Worm (Caenorhabditis elegans) whole organism, young adult: ENCODE measurements around the gene ears-2.

Source experiments
- B0019.2 ChIP-seq: fragments of 200-800 bp; sonication (Bioruptor generic); conservative IDR thresholded peaks from 2 replicates; pipeline ENCODE4 v1.3.6; 2022; ENCODE audit warnings: missing genetic modification reagents, missing genetic modification characterization, missing compliant biosample characterization
- B0035.1 ChIP-seq: sonication (generic microtip); optimal IDR thresholded peaks from 2 replicates; lab custom pipeline; 2016; ENCODE audit warnings: missing genetic modification characterization, mild to moderate bottlenecking, missing compliant biosample characterization, missing genotype, missing genetic modification reagents
- B0261.1 ChIP-seq: sonication (generic microtip); optimal IDR thresholded peaks from 2 replicates; lab custom pipeline; 2016; ENCODE audit warnings: mild to moderate bottlenecking, missing genetic modification characterization, moderate library complexity, missing compliant biosample characterization
- B0336.3 ChIP-seq: fragments of 200-800 bp; sonication (Bioruptor generic); IDR thresholded peaks from 2 replicates; pipeline ENCODE4 v1.3.6; 2022; ENCODE audit warnings: missing genetic modification characterization, missing compliant biosample characterization
- C06A6.2 ChIP-seq: fragments of 200-800 bp; sonication (Bioruptor generic); conservative IDR thresholded peaks from 2 replicates; pipeline ENCODE4 v1.3.6; 2022; ENCODE audit warnings: missing genetic modification characterization, missing compliant biosample characterization
- D2030.7 ChIP-seq: fragments of 200-800 bp; sonication (Bioruptor generic); IDR thresholded peaks from 2 replicates; pipeline ENCODE4 v1.3.6; 2022; ENCODE audit warnings: missing genetic modification reagents, missing genetic modification characterization, missing compliant biosample characterization
- F10E7.11 ChIP-seq: sonication (generic microtip); optimal IDR thresholded peaks from 2 replicates; lab custom pipeline; 2017; ENCODE audit warnings: mild to moderate bottlenecking, missing genetic modification characterization, moderate library complexity, missing compliant biosample characterization
- F23B12.7 ChIP-seq: sonication (generic microtip); optimal IDR thresholded peaks from 2 replicates; lab custom pipeline; 2017; ENCODE audit warnings: missing genetic modification characterization, mild to moderate bottlenecking, missing compliant biosample characterization, antibody characterized with exemption, moderate library complexity; ENCODE audit not compliant: insufficient read depth
- F49E8.2 ChIP-seq: sonication (generic microtip); optimal IDR thresholded peaks from 3 replicates; lab custom pipeline; 2017; ENCODE audit warnings: missing genetic modification characterization, mild to moderate bottlenecking, missing compliant biosample characterization, antibody characterized with exemption, moderate library complexity; ENCODE audit not compliant: insufficient read depth
- F55B11.4 ChIP-seq: sonication (generic microtip); optimal IDR thresholded peaks from 2 replicates; lab custom pipeline; 2016; ENCODE audit warnings: missing compliant biosample characterization, missing genetic modification characterization, borderline replicate concordance; ENCODE audit not compliant: insufficient read depth
- F57A8.1 ChIP-seq: fragments of 200-800 bp; sonication (Bioruptor generic); optimal IDR thresholded peaks from 2 replicates; lab custom pipeline; 2018; ENCODE audit warnings: mild to moderate bottlenecking, missing genetic modification characterization, moderate library complexity, missing compliant biosample characterization
- T26A5.8 ChIP-seq: sonication (generic microtip); optimal IDR thresholded peaks from 2 replicates; lab custom pipeline; 2016; ENCODE audit warnings: missing genetic modification characterization, missing compliant biosample characterization
- Y53F4B.3 ChIP-seq: fragments of 200-800 bp; sonication (Bioruptor generic); IDR thresholded peaks from 2 replicates; pipeline ENCODE4 v1.3.6; 2022; ENCODE audit warnings: missing genetic modification reagents, missing genetic modification characterization, missing compliant biosample characterization
- Y95B8A.8 ChIP-seq: fragments of 200-800 bp; sonication (Bioruptor generic); IDR thresholded peaks from 2 replicates; pipeline ENCODE4 v1.3.6; 2022; ENCODE audit warnings: missing genetic modification reagents, missing genetic modification characterization, missing compliant biosample characterization
- akir-1 ChIP-seq: fragments of 200-800 bp; sonication (Bioruptor generic); optimal IDR thresholded peaks from 2 replicates; lab custom pipeline; 2018; ENCODE audit warnings: mild to moderate bottlenecking, missing genetic modification characterization, moderate library complexity, missing compliant biosample characterization
- ama-1 ChIP-seq, 3 experiments: fragments of 150-350 bp in 1 of 3; sonication (generic microtip) in 2 of 3; optimal IDR thresholded peaks; 2 replicates each; lab custom pipeline; 2014 to 2018; ENCODE audit warnings: missing biosample characterization in 2 of 3, missing genetic modification characterization in 2 of 3, missing genetic modification reagents in 2 of 3
- aptf-3 ChIP-seq: fragments of 200-800 bp; sonication (Bioruptor generic); IDR thresholded peaks from 2 replicates; pipeline ENCODE4 v1.3.6; 2022; ENCODE audit warnings: missing genetic modification characterization, missing compliant biosample characterization
- atf-7 ChIP-seq: sonication (generic microtip); optimal IDR thresholded peaks from 2 replicates; lab custom pipeline; 2017; ENCODE audit warnings: mild to moderate bottlenecking, missing genetic modification characterization, missing compliant biosample characterization
- athp-1 ChIP-seq: sonication (generic microtip); optimal IDR thresholded peaks from 2 replicates; lab custom pipeline; 2017; ENCODE audit warnings: mild to moderate bottlenecking, missing genetic modification characterization, missing compliant biosample characterization
- attf-3 ChIP-seq: fragments of 200-800 bp; sonication (Bioruptor generic); conservative IDR thresholded peaks from 2 replicates; pipeline ENCODE4 v1.3.6; 2022; ENCODE audit warnings: missing genetic modification reagents, missing genetic modification characterization, missing compliant biosample characterization
- bed-2 ChIP-seq: fragments of 200-800 bp; sonication (Bioruptor generic); IDR thresholded peaks from 2 replicates; pipeline ENCODE4 v1.3.6; 2022; ENCODE audit warnings: missing genetic modification reagents, missing genetic modification characterization, missing compliant biosample characterization
- die-1 ChIP-seq: sonication (generic microtip); optimal IDR thresholded peaks from 2 replicates; lab custom pipeline; 2016; ENCODE audit warnings: missing genotype, mild to moderate bottlenecking, missing genetic modification characterization, missing compliant biosample characterization
- dpl-1 ChIP-seq: fragments of 150-350 bp; optimal IDR thresholded peaks from 2 replicates; lab custom pipeline; 2014; ENCODE audit warnings: missing biosample characterization, missing genetic modification reagents, missing genetic modification characterization
- egl-44 ChIP-seq: fragments of 200-800 bp; sonication (Bioruptor generic); IDR thresholded peaks from 2 replicates; pipeline ENCODE4 v1.3.6; 2022; ENCODE audit warnings: missing genetic modification reagents, missing genetic modification characterization, missing compliant biosample characterization
- egrh-3 ChIP-seq: fragments of 200-800 bp; sonication (Bioruptor generic); IDR thresholded peaks from 2 replicates; pipeline ENCODE4 v1.3.6; 2022; ENCODE audit warnings: missing genetic modification reagents, missing genetic modification characterization, missing compliant biosample characterization
- ets-4 ChIP-seq: fragments of 200-800 bp; sonication (Bioruptor generic); optimal IDR thresholded peaks from 2 replicates; lab custom pipeline; 2018; ENCODE audit warnings: mild to moderate bottlenecking, missing genetic modification characterization, missing compliant biosample characterization
- him-1 ChIP-seq: sonication (generic microtip); optimal IDR thresholded peaks from 2 replicates; lab custom pipeline; 2016; ENCODE audit warnings: missing genotype, missing genetic modification reagents, missing genetic modification characterization, missing compliant biosample characterization
- hlh-12 ChIP-seq: sonication (generic microtip); optimal IDR thresholded peaks from 2 replicates; lab custom pipeline; 2016; ENCODE audit warnings: missing genetic modification characterization, missing compliant biosample characterization
- hrde-1 ChIP-seq: sonication (generic microtip); optimal IDR thresholded peaks from 2 replicates; lab custom pipeline; 2016; ENCODE audit warnings: missing genetic modification characterization, mild to moderate bottlenecking, missing compliant biosample characterization, moderate library complexity, missing genotype, missing genetic modification reagents, borderline replicate concordance
- lsl-1 ChIP-seq: fragments of 200-800 bp; sonication (Bioruptor generic); optimal IDR thresholded peaks from 2 replicates; lab custom pipeline; 2018; ENCODE audit warnings: mild to moderate bottlenecking, missing genetic modification characterization, moderate library complexity, missing compliant biosample characterization
- lsy-27 ChIP-seq: sonication (generic microtip); optimal IDR thresholded peaks from 2 replicates; lab custom pipeline; 2017; ENCODE audit warnings: missing genetic modification characterization, mild to moderate bottlenecking, missing compliant biosample characterization, antibody characterized with exemption, missing genotype, borderline replicate concordance; ENCODE audit not compliant: insufficient read depth
- madf-3 ChIP-seq: fragments of 200-800 bp; sonication (Bioruptor generic); IDR thresholded peaks from 2 replicates; pipeline ENCODE4 v1.3.6; 2022; ENCODE audit warnings: missing genetic modification reagents, missing genetic modification characterization, missing compliant biosample characterization
- mcd-1 ChIP-seq: fragments of 200-800 bp; sonication (Bioruptor generic); IDR thresholded peaks from 2 replicates; pipeline ENCODE4 v1.3.6; 2022; ENCODE audit warnings: missing genetic modification reagents, missing genetic modification characterization, missing compliant biosample characterization
- mes-4 ChIP-seq: sonication (generic microtip); optimal IDR thresholded peaks from 2 replicates; lab custom pipeline; 2016; ENCODE audit warnings: missing genotype, missing genetic modification characterization, missing compliant biosample characterization
- nfya-1 ChIP-seq: sonication (generic microtip); optimal IDR thresholded peaks from 2 replicates; lab custom pipeline; 2017; ENCODE audit warnings: antibody characterized with exemption, missing compliant biosample characterization, missing genetic modification characterization, borderline replicate concordance; ENCODE audit not compliant: insufficient read depth
- nhr-120 ChIP-seq: fragments of 200-800 bp; sonication (Bioruptor generic); IDR thresholded peaks from 2 replicates; pipeline ENCODE4 v1.3.6; 2022; ENCODE audit warnings: missing genetic modification characterization, missing compliant biosample characterization
- nhr-27 ChIP-seq: fragments of 200-800 bp; sonication (Bioruptor generic); optimal IDR thresholded peaks from 2 replicates; lab custom pipeline; 2018; ENCODE audit warnings: mild to moderate bottlenecking, missing genetic modification characterization, moderate library complexity, missing compliant biosample characterization
- nhr-80 ChIP-seq: sonication (generic microtip); optimal IDR thresholded peaks from 2 replicates; lab custom pipeline; 2016; ENCODE audit warnings: missing genetic modification characterization, missing compliant biosample characterization
- pha-4 ChIP-seq: fragments of 150-350 bp; sonication (generic microtip); optimal IDR thresholded peaks from 2 replicates; lab custom pipeline; 2014; ENCODE audit warnings: missing biosample characterization, missing genetic modification reagents, missing genetic modification characterization
- rec-8 ChIP-seq, 2 experiments: sonication (generic microtip); optimal IDR thresholded peaks; 2 replicates each; lab custom pipeline; 2016; ENCODE audit warnings: mild to moderate bottlenecking in 2 of 2, missing genetic modification characterization in 2 of 2, missing genetic modification reagents in 2 of 2, missing genotype in 2 of 2, missing biosample characterization in 1 of 2, missing compliant biosample characterization in 1 of 2, moderate library complexity in 1 of 2
- snpc-1.1 ChIP-seq: sonication (generic microtip); optimal IDR thresholded peaks from 2 replicates; lab custom pipeline; 2017; ENCODE audit warnings: missing genetic modification characterization, mild to moderate bottlenecking, missing compliant biosample characterization, antibody characterized with exemption, moderate library complexity, missing genotype, missing genetic modification reagents; ENCODE audit not compliant: insufficient read depth
- tbx-9 ChIP-seq: sonication (generic microtip); optimal IDR thresholded peaks from 2 replicates; lab custom pipeline; 2016; ENCODE audit warnings: borderline replicate concordance, missing genetic modification characterization, inconsistent platforms, missing compliant biosample characterization
- xnd-1 ChIP-seq: sonication (generic microtip); optimal IDR thresholded peaks from 2 replicates; lab custom pipeline; 2016; ENCODE audit warnings: missing genotype, missing genetic modification reagents, missing genetic modification characterization, missing compliant biosample characterization
- ztf-22 ChIP-seq: fragments of 200-800 bp; sonication (Bioruptor generic); optimal IDR thresholded peaks from 2 replicates; lab custom pipeline; 2018; ENCODE audit warnings: mild to moderate bottlenecking, missing genetic modification characterization, moderate library complexity, missing compliant biosample characterization
- ztf-28 ChIP-seq: fragments of 200-800 bp; sonication (Bioruptor generic); IDR thresholded peaks from 2 replicates; pipeline ENCODE4 v1.3.6; 2022; ENCODE audit warnings: missing genetic modification reagents, missing genetic modification characterization, missing compliant biosample characterization
- ztf-3 ChIP-seq: fragments of 200-800 bp; sonication (Bioruptor generic); optimal IDR thresholded peaks from 2 replicates; lab custom pipeline; 2018; ENCODE audit warnings: mild to moderate bottlenecking, missing genetic modification characterization, missing compliant biosample characterization

ears-2 gene

DNA sequence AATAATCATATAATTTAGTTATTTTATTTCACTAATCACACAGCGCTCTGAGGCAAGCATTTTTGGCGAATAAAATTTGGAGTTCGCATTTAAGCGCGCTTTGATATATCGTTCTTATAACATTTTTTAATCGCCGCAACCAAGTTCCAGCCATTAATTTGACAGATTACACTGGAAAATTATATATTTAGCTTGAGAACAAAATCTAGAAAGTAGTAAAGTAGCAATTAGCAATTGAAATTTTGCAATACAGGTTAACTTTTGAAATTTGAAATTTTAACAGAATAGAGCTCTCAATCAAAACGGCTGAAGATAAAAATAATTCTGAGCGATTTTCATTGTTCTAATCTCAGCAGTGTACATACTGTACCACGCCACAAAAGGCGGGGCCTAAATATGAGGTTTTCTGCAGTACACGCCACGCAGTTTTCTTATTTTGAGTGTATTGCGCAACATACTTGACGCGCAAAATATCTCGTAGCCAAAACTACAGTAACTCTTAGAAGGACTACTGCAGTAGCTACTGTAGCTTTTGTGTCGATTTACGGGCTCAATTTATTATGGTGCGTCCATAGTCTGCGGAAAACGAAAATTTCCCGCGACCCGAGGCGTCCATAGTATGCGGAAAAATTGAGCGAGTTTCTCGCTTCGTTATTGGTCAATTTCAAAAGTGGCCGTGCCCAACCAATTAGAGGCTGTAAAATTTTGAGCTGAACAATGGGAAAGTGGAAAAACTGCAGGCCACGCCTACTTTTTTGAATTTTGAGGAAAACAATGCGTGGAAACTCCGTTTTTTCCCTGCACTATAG, 37.0 kb upstream of the ears-2 start (continued):
- no peak for TF ChIP-seq ztf-22 (GFP tag; lab: Kevin White, UChicago)
- no peak for TF ChIP-seq lsy-27 (tag; lab: Kevin White, UChicago)
- no peak for TF ChIP-seq nhr-27 (tag; lab: Kevin White, UChicago)
- no peak for TF ChIP-seq F23B12.7
- no peak for TF ChIP-seq B0336.3 (GFP tag; lab: Robert Waterston, UW)
- TF ChIP-seq egrh-3 (GFP tag; lab: Robert Waterston, UW), result no peak
- TF ChIP-seq him-1 (tag; lab: Kevin White, UChicago), result no peak
- no peak for TF ChIP-seq die-1 (tag; lab: Kevin White, UChicago)
- no peak for TF ChIP-seq B0261.1 (tag; lab: Kevin White, UChicago)
- TF ChIP-seq rec-8 (tag; optimal IDR thresholded peaks at IDR 0.05; lab: Kevin White, UChicago), result peak in 1 of 2 experiments; percentile 16
- TF ChIP-seq ztf-3, result no peak
- TF ChIP-seq F49E8.2 (tag; lab: Kevin White, UChicago), result peak; percentile 88
- TF ChIP-seq ets-4 (GFP tag; lab: Kevin White, UChicago), result no peak
- TF ChIP-seq athp-1 (tag; lab: Kevin White, UChicago), result peak; percentile 17
- peak; percentile 67 for TF ChIP-seq snpc-1.1 (tag; lab: Kevin White, UChicago)
- TF ChIP-seq F57A8.1 (GFP tag; lab: Kevin White, UChicago), result no peak
- no peak for TF ChIP-seq nfya-1
- TF ChIP-seq hlh-12, result no peak
- no peak for TF ChIP-seq Y53F4B.3 (GFP tag; lab: Robert Waterston, UW)
- TF ChIP-seq D2030.7 (GFP tag; lab: Robert Waterston, UW), result no peak
- peak; percentile 17 for TF ChIP-seq atf-7 (tag; lab: Kevin White, UChicago)
- TF ChIP-seq dpl-1 (GFP tag; lab: Kevin White, UChicago), result no peak
- TF ChIP-seq aptf-3 (GFP tag; lab: Robert Waterston, UW), result no peak
- TF ChIP-seq hrde-1, result peak; percentile 77
- TF ChIP-seq nhr-120 (GFP tag; lab: Robert Waterston, UW), result no peak
- TF ChIP-seq F55B11.4 (tag; lab: Kevin White, UChicago), result no peak
- TF ChIP-seq nhr-80 (tag; lab: Kevin White, UChicago), result no peak
- TF ChIP-seq mcd-1 (GFP tag; lab: Robert Waterston, UW), result peak; percentile 8; the same call in 1 of the 2 replicates
- TF ChIP-seq madf-3, result peak; percentile 66; the same call in 1 of the 2 replicates
- TF ChIP-seq mes-4 (tag; lab: Kevin White, UChicago), result no peak
- TF ChIP-seq pha-4 (tag; lab: Kevin White, UChicago), result no peak
- TF ChIP-seq Y95B8A.8 (GFP tag; lab: Robert Waterston, UW), result no peak
- TF ChIP-seq ama-1 (optimal IDR thresholded peaks at IDR 0.05; lab: Kevin White, UChicago), result no peak
- peak; percentile 34 to 83 for TF ChIP-seq ama-1 (GFP tag; optimal IDR thresholded peaks at IDR 0.05; lab: Kevin White, UChicago)
- peak; percentile 57; the same call in 1 of the 2 replicates for TF ChIP-seq egl-44 (GFP tag; lab: Robert Waterston, UW)
- no peak for TF ChIP-seq C06A6.2
- no peak for TF ChIP-seq attf-3 (GFP tag; lab: Robert Waterston, UW)
- no peak for TF ChIP-seq T26A5.8
- TF ChIP-seq B0035.1 (tag; lab: Kevin White, UChicago), result no peak
- peak; percentile 74 for TF ChIP-seq lsl-1 (GFP tag; lab: Kevin White, UChicago)
- no peak for TF ChIP-seq akir-1 (GFP tag; lab: Kevin White, UChicago)
- peak; percentile 24 for TF ChIP-seq tbx-9
- no peak for TF ChIP-seq ztf-28 (GFP tag; lab: Robert Waterston, UW)
- no peak for TF ChIP-seq B0019.2
- TF ChIP-seq F10E7.11 (tag; lab: Kevin White, UChicago), result no peak
- TF ChIP-seq xnd-1 (tag; lab: Kevin White, UChicago), result no peak
- TF ChIP-seq bed-2 (GFP tag; lab: Robert Waterston, UW), result no peak
